Fruit fly (Drosophila melanogaster): ENCODE data around the gene Pgam5.

DNA sequence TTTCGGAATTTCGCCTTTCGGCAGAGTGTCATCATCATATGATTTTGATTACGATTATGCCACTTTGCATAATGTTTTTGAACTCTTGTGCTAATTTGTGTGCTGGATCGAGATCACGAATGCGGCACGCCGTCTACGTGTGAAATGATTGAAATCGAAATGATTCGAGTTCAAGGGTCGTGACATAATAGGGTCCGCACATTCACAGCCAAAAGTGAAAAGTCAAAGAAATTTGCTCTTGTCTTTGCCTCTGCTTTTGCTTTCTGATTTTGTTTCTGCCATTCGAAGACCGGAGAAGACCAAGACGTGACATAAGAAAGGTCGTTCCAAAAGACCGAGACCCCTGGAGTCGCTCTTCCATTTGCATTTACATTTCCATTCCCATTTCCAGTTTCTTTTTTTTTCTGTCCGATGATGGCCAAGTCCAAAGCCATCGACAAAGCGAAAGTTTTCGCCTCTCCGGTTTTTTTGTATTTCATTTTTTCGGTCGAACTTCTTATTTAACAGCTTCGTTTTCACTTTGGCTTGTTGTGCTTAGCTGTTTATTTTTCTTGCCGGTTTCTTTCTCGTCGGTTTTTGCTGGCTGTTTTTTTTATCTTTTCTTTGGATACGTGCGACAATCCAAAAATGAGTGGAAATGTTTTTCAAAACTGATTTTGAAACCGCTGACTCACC is 38.5 kb downstream of the Pgam5 start:
- TF ChIP-seq psq (GFP tag; optimal IDR thresholded peaks at IDR 0.05): no peak
- TF ChIP-seq pan (optimal IDR thresholded peaks at IDR 0.05): no peak
- no peak for TF ChIP-seq fru (GFP tag; optimal IDR thresholded peaks at IDR 0.05)
- no peak for TF ChIP-seq Myc (optimal IDR thresholded peaks at IDR 0.05)
- TF ChIP-seq Vsx2 (GFP tag; optimal IDR thresholded peaks at IDR 0.05; ENCODE audit: partially characterized antibody): no peak
